Fruit fly (Drosophila melanogaster) whole organism, embryonic: ENCODE results near the gene CG42272.
A peak's percentile ranks its signal among the peaks of the same experiment; 100 is the strongest.

Experiments used
- Adf1 ChIP-seq: fragments of 200-800 bp; sonication (Bioruptor generic); IDR thresholded peaks from 2 replicates; pipeline ENCODE4 v1.3.6; 2022; ENCODE audit warnings: missing biosample characterization, missing genetic modification characterization
- Asciz ChIP-seq: fragments of 200-800 bp; sonication (Bioruptor generic); optimal IDR thresholded peaks from 2 replicates; lab custom pipeline; 2017; ENCODE audit warnings: missing biosample characterization, mild to moderate bottlenecking, missing genetic modification characterization, missing genetic modification reagents
- Bdp1 ChIP-seq: fragments of 200-800 bp; sonication (Bioruptor generic); optimal IDR thresholded peaks from 3 replicates; lab custom pipeline; 2016; ENCODE audit warnings: missing biosample characterization, missing genetic modification characterization
- CG10462 ChIP-seq: fragments of 200-800 bp; sonication (Bioruptor generic); optimal IDR thresholded peaks from 2 replicates; lab custom pipeline; 2016; ENCODE audit warnings: missing biosample characterization, missing genetic modification characterization
- CG11723 ChIP-seq: fragments of 200-800 bp; sonication (Bioruptor generic); optimal IDR thresholded peaks from 2 replicates; lab custom pipeline; 2017; ENCODE audit warnings: missing biosample characterization, mild to moderate bottlenecking, missing genetic modification characterization
- CG14014 ChIP-seq: fragments of 200-800 bp; sonication (Bioruptor generic); IDR thresholded peaks from 2 replicates; pipeline ENCODE4 v1.3.6; 2022; ENCODE audit warnings: missing biosample characterization, missing genetic modification characterization
- CG15011 ChIP-seq: fragments of 200-800 bp; sonication (Bioruptor generic); optimal IDR thresholded peaks from 3 replicates; lab custom pipeline; 2018; ENCODE audit warnings: missing biosample characterization, mild to moderate bottlenecking, missing genetic modification characterization
- CG15696 ChIP-seq: fragments of 200-800 bp; sonication (Bioruptor generic); optimal IDR thresholded peaks from 2 replicates; lab custom pipeline; 2019; ENCODE audit warnings: missing biosample characterization, mild to moderate bottlenecking, missing genetic modification characterization, moderate library complexity
- CG1603 ChIP-seq: fragments of 200-800 bp; sonication (Bioruptor generic); optimal IDR thresholded peaks from 2 replicates; lab custom pipeline; 2019; ENCODE audit warnings: missing biosample characterization, mild to moderate bottlenecking, missing genetic modification characterization, moderate library complexity
- CG17829 ChIP-seq: fragments of 200-800 bp; optimal IDR thresholded peaks from 2 replicates; lab custom pipeline; 2019; ENCODE audit warnings: missing biosample characterization, mild to moderate bottlenecking, missing genetic modification characterization, moderate library complexity
- CG18619 ChIP-seq: fragments of 200-800 bp; sonication (Bioruptor generic); optimal IDR thresholded peaks from 3 replicates; lab custom pipeline; 2017; ENCODE audit warnings: missing biosample characterization, mild to moderate bottlenecking, missing genetic modification characterization
- CG2116 ChIP-seq: fragments of 200-800 bp; sonication (Bioruptor generic); optimal IDR thresholded peaks from 3 replicates; lab custom pipeline; 2018; ENCODE audit warnings: missing biosample characterization, mild to moderate bottlenecking, missing genetic modification characterization
- CG2678 ChIP-seq: fragments of 200-800 bp; sonication (Bioruptor generic); optimal IDR thresholded peaks from 3 replicates; lab custom pipeline; 2019; ENCODE audit warnings: missing biosample characterization, mild to moderate bottlenecking, missing genetic modification characterization, moderate library complexity
- CG3163 ChIP-seq: fragments of 200-800 bp; sonication (Bioruptor generic); optimal IDR thresholded peaks from 3 replicates; lab custom pipeline; 2016; ENCODE audit warnings: missing biosample characterization, missing genetic modification characterization
- CG9609 ChIP-seq: fragments of 200-800 bp; sonication (Bioruptor generic); optimal IDR thresholded peaks from 3 replicates; lab custom pipeline; 2016; ENCODE audit warnings: missing biosample characterization, missing genetic modification characterization
- Chrac-16 ChIP-seq: fragments of 200-800 bp; sonication (Bioruptor generic); optimal IDR thresholded peaks from 3 replicates; lab custom pipeline; 2016; ENCODE audit warnings: missing biosample characterization, missing genetic modification characterization
- CoRest ChIP-seq: fragments of 200-800 bp; sonication (Bioruptor generic); optimal IDR thresholded peaks from 3 replicates; lab custom pipeline; 2018; ENCODE audit warnings: missing biosample characterization, mild to moderate bottlenecking, missing genetic modification characterization, moderate library complexity
- D19A ChIP-seq: fragments of 200-800 bp; optimal IDR thresholded peaks from 3 replicates; lab custom pipeline; 2019; ENCODE audit warnings: missing biosample characterization, mild to moderate bottlenecking, missing genetic modification characterization, moderate library complexity
- Doc3 ChIP-seq: fragments of 200-800 bp; sonication (Bioruptor generic); IDR thresholded peaks from 3 replicates; pipeline ENCODE4 v1.3.6; 2022; ENCODE audit warnings: missing biosample characterization, missing genetic modification characterization; ENCODE audit not compliant: partially characterized antibody
- Ets97D ChIP-seq: fragments of 200-800 bp; sonication (Bioruptor generic); optimal IDR thresholded peaks from 3 replicates; lab custom pipeline; 2016; ENCODE audit warnings: missing biosample characterization, missing genetic modification characterization
- Hey ChIP-seq: fragments of 200-800 bp; sonication (Bioruptor generic); optimal IDR thresholded peaks from 3 replicates; lab custom pipeline; 2018; ENCODE audit warnings: missing biosample characterization, mild to moderate bottlenecking, missing genetic modification characterization
- Hmr ChIP-seq: fragments of 200-800 bp; sonication (Bioruptor generic); optimal IDR thresholded peaks from 3 replicates; lab custom pipeline; 2017; ENCODE audit warnings: mild to moderate bottlenecking, missing biosample characterization, missing genetic modification reagents, missing genetic modification characterization
- Hr3 ChIP-seq: fragments of 200-800 bp; sonication (Bioruptor generic); optimal IDR thresholded peaks from 3 replicates; lab custom pipeline; 2016; ENCODE audit warnings: missing biosample characterization, missing genetic modification characterization
- Myb ChIP-seq: fragments of 200-800 bp; sonication (Bioruptor generic); optimal IDR thresholded peaks from 2 replicates; lab custom pipeline; 2016; ENCODE audit warnings: missing biosample characterization, missing genetic modification characterization
- NFAT ChIP-seq: fragments of 200-800 bp; sonication (Bioruptor generic); IDR thresholded peaks from 2 replicates; pipeline ENCODE4 v1.3.6; 2022; ENCODE audit warnings: missing biosample characterization, missing genetic modification characterization
- Rx ChIP-seq: fragments of 200-800 bp; sonication (Bioruptor generic); IDR thresholded peaks from 2 replicates; pipeline ENCODE4 v1.3.6; 2022; ENCODE audit warnings: missing biosample characterization, missing genetic modification characterization
- Sin3A ChIP-seq: fragments of >200 bp; optimal IDR thresholded peaks from 2 replicates; lab custom pipeline; 2018
- Six4 ChIP-seq: fragments of 200-800 bp; sonication (Bioruptor generic); optimal IDR thresholded peaks from 2 replicates; lab custom pipeline; 2016; ENCODE audit warnings: missing biosample characterization, missing genetic modification characterization
- Sox102F ChIP-seq: fragments of 200-800 bp; sonication (Bioruptor generic); optimal IDR thresholded peaks from 2 replicates; lab custom pipeline; 2018; ENCODE audit warnings: missing biosample characterization, mild to moderate bottlenecking, missing genetic modification characterization, moderate library complexity
- Stat92E ChIP-seq, 3 experiments: fragments of >200 bp in 2 of 3; fragments of 200-800 bp in 1 of 3; sonication (Bioruptor generic) in 1 of 3; optimal IDR thresholded peaks; 2 replicates each; lab custom pipeline; 2017 to 2019; ENCODE audit warnings: missing biosample characterization in 3 of 3, missing genetic modification characterization in 3 of 3, mild to moderate bottlenecking in 1 of 3, moderate library complexity in 1 of 3
- Taf1 ChIP-seq: fragments of 200-800 bp; sonication (Bioruptor generic); IDR thresholded peaks from 2 replicates; pipeline ENCODE4 v1.3.6; 2022; ENCODE audit warnings: missing biosample characterization, missing genetic modification characterization
- Xbp1 ChIP-seq: fragments of 200-800 bp; sonication (Bioruptor generic); optimal IDR thresholded peaks from 3 replicates; lab custom pipeline; 2016; ENCODE audit warnings: missing biosample characterization, mild to moderate bottlenecking, missing genetic modification characterization
- ara ChIP-seq: fragments of 200-800 bp; sonication (Bioruptor generic); IDR thresholded peaks from 2 replicates; pipeline ENCODE4 v1.3.6; 2022; ENCODE audit warnings: missing biosample characterization, missing genetic modification characterization
- ato ChIP-seq: fragments of 200-800 bp; sonication (Bioruptor generic); IDR thresholded peaks from 2 replicates; pipeline ENCODE4 v1.3.6; 2022; ENCODE audit warnings: missing biosample characterization, missing genetic modification characterization; ENCODE audit not compliant: partially characterized antibody
- bcd ChIP-seq: fragments of 200-800 bp; sonication (Bioruptor generic); optimal IDR thresholded peaks from 2 replicates; lab custom pipeline; 2017; ENCODE audit warnings: missing biosample characterization, mild to moderate bottlenecking, missing genetic modification characterization
- caup ChIP-seq: fragments of 200-800 bp; sonication (Bioruptor generic); optimal IDR thresholded peaks from 3 replicates; lab custom pipeline; 2017; ENCODE audit warnings: missing biosample characterization, mild to moderate bottlenecking, missing genetic modification characterization, moderate library complexity; ENCODE audit not compliant: severe bottlenecking
- crp ChIP-seq, 2 experiments: fragments of 200-800 bp; sonication (Bioruptor generic); optimal IDR thresholded peaks; 2 replicates in 1 of 2; 3 replicates in 1 of 2; lab custom pipeline; 2017; ENCODE audit warnings: missing biosample characterization in 2 of 2, missing genetic modification characterization in 2 of 2, mild to moderate bottlenecking in 1 of 2, moderate library complexity in 1 of 2
- dimm ChIP-seq: fragments of 200-800 bp; sonication (Bioruptor generic); IDR thresholded peaks from 2 replicates; pipeline ENCODE4 v1.3.6; 2022; ENCODE audit warnings: missing biosample characterization, missing genetic modification characterization
- eve ChIP-seq, 2 experiments: fragments of >200 bp; optimal IDR thresholded peaks; 2 replicates each; lab custom pipeline; 2017; ENCODE audit warnings: missing biosample characterization in 2 of 2, missing genetic modification characterization in 2 of 2
- hb ChIP-seq: fragments of 200-800 bp; sonication (Bioruptor generic); IDR thresholded peaks from 3 replicates; pipeline ENCODE4 v1.3.6; 2022; ENCODE audit warnings: missing biosample characterization, missing genetic modification characterization; ENCODE audit not compliant: partially characterized antibody
- hbn ChIP-seq: fragments of 200-800 bp; sonication (Bioruptor generic); IDR thresholded peaks from 2 replicates; pipeline ENCODE4 v1.3.6; 2022; ENCODE audit warnings: missing biosample characterization, missing genetic modification characterization; ENCODE audit not compliant: partially characterized antibody
- klu ChIP-seq: fragments of 200-800 bp; sonication (Bioruptor generic); IDR thresholded peaks from 2 replicates; pipeline ENCODE4 v1.3.6; 2022; ENCODE audit warnings: missing biosample characterization, missing genetic modification characterization
- lbe ChIP-seq: fragments of 200-800 bp; sonication (Bioruptor generic); optimal IDR thresholded peaks from 2 replicates; lab custom pipeline; 2016; ENCODE audit warnings: missing biosample characterization, mild to moderate bottlenecking, missing genetic modification characterization
- nau ChIP-seq: fragments of 200-800 bp; sonication (Bioruptor generic); optimal IDR thresholded peaks from 3 replicates; lab custom pipeline; 2017; ENCODE audit warnings: missing biosample characterization, mild to moderate bottlenecking, missing genetic modification characterization, missing genetic modification reagents
- nom ChIP-seq: fragments of 200-800 bp; sonication (Bioruptor generic); optimal IDR thresholded peaks from 2 replicates; lab custom pipeline; 2017; ENCODE audit warnings: missing biosample characterization, missing genetic modification characterization, mild to moderate bottlenecking, moderate library complexity, missing genetic modification reagents
- p53 ChIP-seq: fragments of 200-800 bp; sonication (Bioruptor generic); optimal IDR thresholded peaks from 2 replicates; lab custom pipeline; 2016; ENCODE audit warnings: missing biosample characterization, missing genetic modification characterization
- psq ChIP-seq: fragments of 200-800 bp; sonication (Bioruptor generic); optimal IDR thresholded peaks from 2 replicates; lab custom pipeline; 2017; ENCODE audit warnings: missing biosample characterization, missing genetic modification characterization
- scrt ChIP-seq: fragments of 200-800 bp; sonication (Bioruptor generic); optimal IDR thresholded peaks from 2 replicates; lab custom pipeline; 2018; ENCODE audit warnings: missing biosample characterization, mild to moderate bottlenecking, missing genetic modification characterization, moderate library complexity
- stwl ChIP-seq: fragments of 200-800 bp; sonication (Bioruptor generic); optimal IDR thresholded peaks from 3 replicates; lab custom pipeline; 2018; ENCODE audit warnings: missing biosample characterization, mild to moderate bottlenecking, missing genetic modification characterization, moderate library complexity
- vnd ChIP-seq: fragments of 200-800 bp; sonication (Bioruptor generic); IDR thresholded peaks from 3 replicates; pipeline ENCODE4 v1.3.6; 2022; ENCODE audit warnings: missing biosample characterization, missing genetic modification characterization; ENCODE audit not compliant: partially characterized antibody
- zfh2 ChIP-seq: fragments of 200-800 bp; sonication (Bioruptor generic); optimal IDR thresholded peaks from 2 replicates; lab custom pipeline; 2016; ENCODE audit warnings: missing biosample characterization, missing genetic modification characterization

The CG42272 gene

dm6 chr3L:5808101-5808433, 5.2 kb downstream of the CG42272 start (continued):
- TF ChIP-seq CG18619 (GFP tag; lab: Kevin White, UChicago) (no peak), CG1603 (tag; lab: Kevin White, UChicago) (no peak), Sin3A (lab: Kevin White, UChicago) (no peak), klu (GFP tag; lab: Robert Waterston, UW) (0 out of 2 replicates have a peak, but pooled peaks have one; percentile 31), ara (GFP tag; lab: Robert Waterston, UW) (peak; percentile 56; the same call in 1 of the 2 replicates), CG15696 (tag; lab: Kevin White, UChicago) (no peak), Hey (no peak), CG3163 (GFP tag; lab: Kevin White, UChicago) (no peak), Six4 (GFP tag; lab: Kevin White, UChicago) (no peak), Myb (GFP tag; lab: Kevin White, UChicago) (no peak), CG11723 (GFP tag; lab: Kevin White, UChicago) (no peak), Hr3 (no peak), CoRest (tag; lab: Kevin White, UChicago) (peak; percentile 42), nau (GFP tag; lab: Kevin White, UChicago) (no peak), Rx (GFP tag; lab: Robert Waterston, UW) (no peak), lbe (no peak), caup (GFP tag; lab: Kevin White, UChicago) (no peak), Adf1 (no peak), CG15011 (GFP tag; lab: Kevin White, UChicago) (no peak), CG10462 (no peak), Xbp1 (GFP tag; lab: Kevin White, UChicago) (peak; percentile 35), p53 (no peak), Taf1 (GFP tag; lab: Robert Waterston, UW) (no peak), scrt (GFP tag; lab: Kevin White, UChicago) (no peak), crp (GFP tag; optimal IDR thresholded peaks at IDR 0.05; lab: Kevin White, UChicago) (no peak), CG17829 (no peak), bcd (peak; percentile 28), Doc3 (GFP tag; lab: Robert Waterston, UW) (no peak), Ets97D (GFP tag; lab: Kevin White, UChicago) (no peak), D19A (tag; lab: Kevin White, UChicago) (peak; percentile 71), hbn (no peak), CG2678 (peak; percentile 46), CG14014 (GFP tag; lab: Robert Waterston, UW) (no peak), ato (GFP tag; lab: Robert Waterston, UW) (no peak), eve (GFP tag; optimal IDR thresholded peaks at IDR 0.05; lab: Kevin White, UChicago) (no peak), vnd (GFP tag; lab: Robert Waterston, UW) (no peak), dimm (GFP tag; lab: Robert Waterston, UW) (no peak), Sox102F (peak; percentile 14), nom (GFP tag; lab: Kevin White, UChicago) (peak; percentile 71), stwl (tag; lab: Kevin White, UChicago) (no peak), psq (no peak), zfh2 (peak; percentile 42), Asciz (GFP tag; lab: Kevin White, UChicago) (no peak), hb (no peak), Chrac-16 (GFP tag; lab: Kevin White, UChicago) (no peak), CG9609 (GFP tag; lab: Kevin White, UChicago) (no peak), CG2116 (GFP tag; lab: Kevin White, UChicago) (no peak), Hmr (GFP tag; lab: Kevin White, UChicago) (peak; percentile 57), NFAT (GFP tag; lab: Robert Waterston, UW) (0 out of 2 replicates have a peak, but pooled peaks have one; percentile 10), Stat92E (GFP tag; optimal IDR thresholded peaks at IDR 0.05; lab: Kevin White, UChicago) (no peak), Bdp1 (GFP tag; lab: Kevin White, UChicago) (no peak)
